Fruit fly (Drosophila melanogaster) ovary, adult (tissue): ENCODE results near the gene RpS27A.

Experiments used
- CG17801 ChIP-seq: fragments of 200-800 bp; optimal IDR thresholded peaks from 2 replicates; lab custom pipeline; 2019; ENCODE audit warnings: missing biosample characterization, mild to moderate bottlenecking, missing genetic modification characterization, moderate library complexity; ENCODE audit not compliant: partially characterized antibody

Gene RpS27A

DNA sequence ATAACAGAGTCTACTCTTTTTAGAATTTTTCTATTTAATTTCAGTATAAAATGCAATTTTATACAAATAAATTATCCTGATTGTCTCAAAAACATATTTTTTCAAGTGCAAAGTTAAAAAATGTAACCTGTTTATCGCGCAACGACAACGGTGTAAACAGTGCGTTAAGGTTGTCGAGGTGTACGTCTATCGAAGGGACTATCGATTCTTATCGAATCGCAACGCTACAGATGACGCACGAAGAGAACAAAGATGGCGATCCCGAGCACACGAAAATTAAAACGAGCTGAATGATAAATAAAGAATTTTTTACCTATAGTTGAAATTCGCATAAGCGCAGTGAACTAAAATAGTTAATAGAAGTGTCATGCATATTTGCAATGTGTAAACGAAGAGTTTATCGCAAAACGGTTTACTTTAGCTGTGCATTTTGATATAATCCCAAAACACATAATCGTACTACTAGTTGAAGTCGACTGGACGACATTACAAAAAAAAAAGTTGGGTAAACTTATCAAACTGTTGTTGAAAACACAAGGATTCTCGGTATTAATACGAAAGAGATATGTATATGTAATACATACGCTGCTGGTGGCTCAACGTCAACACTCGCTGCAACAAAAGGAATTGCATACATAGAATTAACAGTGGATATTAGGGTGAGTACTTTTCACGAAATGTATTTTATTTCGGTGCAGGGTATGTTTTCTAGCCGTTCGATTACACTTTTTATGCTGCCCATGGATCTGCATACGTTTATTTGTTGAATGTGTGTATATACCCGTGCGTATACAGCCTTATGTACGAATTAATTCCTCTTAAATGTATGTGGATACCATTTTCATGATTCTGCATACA is 20.1 kb upstream of the RpS27A start, which contains the start of gene da:
Gene da, plus strand, starts transcription at position 237 of the 858 bp plus-strand sequence.
- TF ChIP-seq CG17801 (GFP tag; lab: Kevin White, UChicago) = peak; percentile 41

DNA sequence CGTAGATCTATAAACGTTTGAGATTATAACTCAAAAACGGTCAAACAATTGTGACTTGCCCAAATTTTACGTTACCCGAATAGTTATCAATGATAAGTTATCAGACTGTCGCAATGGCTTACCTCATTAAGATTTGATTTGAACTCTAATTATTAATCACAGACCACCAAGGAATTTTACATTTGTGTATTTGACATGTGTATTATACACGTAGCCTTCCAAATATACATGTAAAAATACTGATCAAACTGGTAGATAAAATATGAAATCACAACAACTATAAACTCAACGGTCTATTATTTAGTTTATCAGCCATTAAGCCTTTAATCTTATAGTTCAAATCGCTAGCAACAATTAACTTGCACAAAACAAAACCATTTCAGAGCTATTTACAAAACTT is 14.7 kb upstream of the RpS27A start:
- TF ChIP-seq CG17801 (GFP tag; lab: Kevin White, UChicago) = no peak

DNA sequence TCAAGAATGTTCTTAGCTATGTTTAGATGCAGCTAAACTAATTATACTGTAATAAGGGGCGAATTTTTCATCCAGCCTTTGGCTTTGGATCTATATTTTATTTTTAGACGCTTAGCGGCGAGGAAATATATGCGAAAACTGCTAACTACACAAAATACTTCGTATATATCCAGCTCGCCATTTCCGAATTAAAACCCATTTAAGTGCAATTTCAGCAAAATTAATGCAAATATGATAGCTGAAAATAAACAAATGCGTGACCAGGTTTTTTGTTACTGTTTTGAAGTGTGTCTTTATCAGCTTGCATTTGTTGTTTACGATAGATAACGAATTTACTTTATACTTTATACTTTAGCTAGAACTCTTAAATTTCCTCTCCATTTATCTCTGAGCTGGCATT is 13.1 kb upstream of the RpS27A start:
- TF ChIP-seq CG17801 (GFP tag; lab: Kevin White, UChicago) = peak; percentile 8

DNA sequence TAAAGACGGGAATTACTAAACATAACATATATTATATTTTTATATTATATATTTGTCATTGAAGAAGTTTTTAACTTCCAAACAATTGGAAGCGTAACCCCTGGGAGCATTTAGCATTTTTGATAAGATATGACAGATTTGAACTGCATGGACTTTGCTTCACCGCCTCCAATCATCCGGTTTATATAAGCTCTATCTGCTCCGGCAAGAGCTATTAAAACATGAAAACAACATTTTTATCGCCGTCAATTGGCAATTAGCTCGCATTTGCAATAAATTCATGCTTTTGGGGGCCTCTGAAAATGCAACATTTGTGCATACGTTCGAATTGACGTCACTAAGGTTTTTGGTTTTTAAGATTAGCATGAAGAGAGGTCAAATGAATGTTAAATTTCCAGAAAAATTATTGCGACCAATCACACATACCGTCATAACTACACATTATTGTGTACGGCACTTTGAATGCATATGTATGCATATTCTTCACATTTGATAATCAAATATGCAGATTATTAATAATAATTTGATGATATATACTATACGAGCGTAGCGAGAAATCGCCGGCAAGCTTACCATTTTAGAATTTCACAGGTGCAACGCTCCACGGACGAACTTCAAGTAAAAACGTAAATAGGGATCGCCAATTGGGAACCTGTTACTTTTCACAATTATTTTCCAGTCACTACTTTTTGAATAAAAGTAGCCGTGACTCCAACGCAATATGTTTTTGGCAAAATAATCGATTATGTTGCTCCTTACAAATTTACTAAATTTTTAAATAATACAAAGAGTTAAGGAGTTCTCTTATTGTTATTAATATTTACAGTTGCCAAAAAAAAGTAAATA is 12.3 kb upstream of the RpS27A start, which contains the start of gene Mdh1:
Gene Mdh1, minus strand, starts transcription at position 691 of the 846 bp plus-strand sequence.
- TF ChIP-seq CG17801 (GFP tag; lab: Kevin White, UChicago) = no peak

DNA sequence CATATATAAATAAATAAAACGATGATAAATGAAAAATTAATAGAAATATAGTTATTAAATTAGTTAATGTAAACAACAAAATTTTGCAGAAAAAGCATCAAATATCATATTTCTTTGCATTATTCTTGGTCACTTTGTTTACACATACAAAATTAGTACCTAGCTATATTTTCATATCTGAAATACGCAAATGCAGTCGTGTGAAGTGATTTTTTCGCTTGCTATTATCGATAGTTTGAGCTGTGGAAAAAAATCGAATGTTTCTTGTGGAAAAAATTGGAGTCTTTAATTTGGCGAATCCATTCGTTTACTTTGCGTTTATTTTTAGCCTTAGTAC is 11.7 kb upstream of the RpS27A start, which contains the start of gene Cnot4:
Gene Cnot4, plus strand, starts transcription at position 229 of the 337 bp plus-strand sequence.
- peak; percentile 4 for TF ChIP-seq CG17801 (GFP tag; lab: Kevin White, UChicago)

DNA sequence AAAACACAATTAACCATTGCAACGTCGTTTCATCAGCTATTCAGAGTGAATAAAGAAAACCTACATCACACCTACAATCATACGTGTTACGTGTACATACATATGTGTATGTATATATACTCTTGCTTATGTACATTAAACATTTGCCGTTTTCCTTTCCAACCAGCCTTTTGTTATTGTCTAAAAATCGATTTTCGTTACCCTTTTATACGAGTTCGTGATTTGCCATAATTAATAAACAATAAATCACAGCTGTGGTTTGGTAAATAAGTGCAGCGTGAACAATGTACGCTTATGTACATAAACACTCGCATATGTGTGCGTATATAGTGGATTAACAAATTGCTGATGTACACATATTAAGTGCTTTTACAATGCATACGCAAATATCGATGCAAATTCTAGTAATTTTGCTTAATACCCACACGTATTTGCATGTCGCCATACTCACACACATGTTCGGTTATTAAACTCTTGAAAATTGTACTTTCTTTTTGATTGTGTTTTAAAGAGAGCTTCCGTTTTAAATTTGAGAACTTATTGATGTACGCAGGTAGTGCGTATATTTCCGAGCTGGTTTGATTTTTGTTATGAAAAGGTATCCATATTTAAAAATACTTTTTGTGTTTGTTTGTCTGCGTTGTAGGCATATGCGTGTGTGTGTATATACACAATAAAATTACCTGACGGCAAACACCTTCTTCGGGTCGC is 11.1 kb upstream of the RpS27A start:
- TF ChIP-seq CG17801 (GFP tag; lab: Kevin White, UChicago) = no peak

DNA sequence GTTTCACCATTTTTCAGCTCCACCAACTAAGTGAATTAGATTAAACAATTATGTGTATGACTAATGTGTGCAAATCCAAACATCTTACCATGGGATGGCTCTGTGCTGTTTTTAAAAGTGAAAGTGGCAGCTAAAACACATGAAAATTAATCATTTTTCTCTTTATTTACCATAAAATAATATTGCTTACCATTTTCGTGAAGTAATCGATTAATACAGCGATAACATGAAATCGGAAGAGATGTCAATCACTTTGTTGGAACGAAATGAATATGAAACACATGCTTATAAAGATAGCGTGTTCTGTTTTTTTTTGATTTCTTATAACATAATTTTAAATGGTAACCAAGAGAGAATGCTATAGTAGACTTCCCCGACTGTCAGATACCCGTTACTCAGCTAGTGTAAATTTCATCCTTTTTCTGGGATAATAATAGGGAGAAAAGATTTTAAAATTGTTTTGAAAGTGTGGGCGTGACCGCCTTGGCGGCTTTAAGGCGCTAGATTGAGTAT is 4.3 kb upstream of the RpS27A start:
- no peak for TF ChIP-seq CG17801 (GFP tag; lab: Kevin White, UChicago)

DNA sequence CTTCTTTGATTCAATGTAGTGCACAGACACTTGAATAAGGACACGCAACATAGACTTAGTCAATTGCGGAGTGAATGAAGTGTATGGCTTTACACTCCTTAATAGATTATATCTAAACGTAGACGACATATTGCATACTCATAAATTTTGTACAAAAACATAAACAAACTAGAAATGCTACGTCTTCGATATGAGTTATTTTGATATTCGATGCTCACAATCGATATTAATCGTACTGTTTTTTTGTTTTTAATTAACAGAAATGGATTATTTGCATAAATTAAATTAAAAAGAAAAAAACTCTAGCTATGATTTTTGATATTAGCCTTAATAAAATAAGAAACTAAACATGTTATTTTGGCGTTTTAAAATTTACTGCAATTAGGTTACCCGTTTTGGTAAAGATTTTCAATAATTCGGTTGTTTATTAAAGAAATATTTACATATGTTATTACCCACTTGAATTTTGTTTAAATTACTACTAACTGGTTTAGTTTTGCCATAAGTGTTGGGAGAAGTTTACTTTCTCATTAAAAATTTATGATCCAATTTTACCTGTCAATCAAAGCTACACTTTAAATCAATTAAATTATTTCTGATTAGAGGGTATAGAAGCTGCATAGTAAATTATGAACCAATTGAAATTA is 3.0 kb upstream of the RpS27A start, which contains the start of the genes CG17768, LSm-4 and Ir31a:
Gene CG17768, minus strand, starts transcription at position 196 of the 647 bp plus-strand sequence.
Gene LSm-4, minus strand, starts transcription at position 196 of the 647 bp plus-strand sequence.
Gene Ir31a, plus strand, starts transcription at position 558 of the 647 bp plus-strand sequence.
- TF ChIP-seq CG17801 (GFP tag; lab: Kevin White, UChicago) = no peak

DNA sequence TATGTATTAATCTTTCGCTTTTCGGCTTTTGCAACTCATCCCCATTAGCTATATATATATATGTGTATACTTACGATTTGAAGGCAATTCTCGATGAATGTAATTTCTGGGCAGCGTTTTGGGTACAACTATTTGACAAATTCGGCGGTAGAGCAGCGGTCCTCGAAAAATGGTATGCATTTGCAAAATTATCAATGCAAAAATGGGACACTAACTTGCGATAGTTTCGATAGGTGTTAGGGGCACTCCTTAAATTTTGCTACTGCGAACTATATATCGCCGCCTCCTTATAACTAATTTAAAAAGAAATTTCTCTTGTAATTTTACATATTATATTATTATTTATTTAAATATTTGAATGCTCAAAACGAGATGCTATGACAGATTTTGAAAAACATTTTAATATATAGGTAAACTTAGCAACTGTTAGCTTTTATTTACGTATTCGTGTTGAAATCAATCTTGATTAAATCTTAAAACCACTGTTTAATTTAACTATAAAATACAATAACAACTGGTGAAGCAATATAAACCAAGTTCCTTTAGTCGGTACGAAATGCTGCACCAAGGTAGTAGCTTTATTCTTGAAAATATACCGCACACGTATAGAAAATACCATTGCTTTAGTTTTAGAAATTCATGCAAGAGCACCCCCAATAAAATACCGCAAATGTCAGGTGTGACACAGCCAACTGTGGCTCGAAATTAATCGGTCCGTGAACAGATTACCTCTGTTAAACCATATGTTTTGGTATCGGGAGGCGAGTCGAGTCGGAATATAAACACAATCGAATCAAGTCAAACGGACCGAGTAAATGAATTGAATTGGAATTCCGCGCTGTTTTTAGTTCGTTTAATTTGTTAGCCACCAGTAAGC is 5.3 kb downstream of the RpS27A start, which contains the start of the genes CG5355 and Klp31E:
Gene CG5355, minus strand, starts transcription at position 213 of the 877 bp plus-strand sequence.
Gene Klp31E, plus strand, starts transcription at position 767 of the 877 bp plus-strand sequence.
- TF ChIP-seq CG17801 (GFP tag; lab: Kevin White, UChicago) = no peak

DNA sequence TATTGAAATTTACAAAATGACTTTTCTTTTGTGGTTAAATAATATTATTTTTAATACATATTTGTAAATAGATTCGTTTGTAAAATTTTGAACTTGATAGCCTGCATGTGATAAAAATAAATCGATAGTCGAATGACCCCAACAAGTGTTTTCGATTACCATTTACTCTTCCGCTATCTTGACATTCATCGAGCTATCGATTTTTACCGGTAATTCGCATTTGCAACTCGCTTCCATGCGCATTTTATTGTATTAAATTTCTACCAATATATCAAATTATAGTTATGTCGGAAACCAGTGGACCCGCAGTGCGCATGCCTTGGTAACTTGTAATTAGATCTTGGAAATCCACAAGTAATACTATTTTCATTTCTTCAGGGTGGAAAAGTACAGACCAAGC is 10.8 kb downstream of the RpS27A start, which contains the start of gene RfC3:
Gene RfC3, plus strand, starts transcription at position 210 of the 400 bp plus-strand sequence.
- no peak for TF ChIP-seq CG17801 (GFP tag; lab: Kevin White, UChicago)

DNA sequence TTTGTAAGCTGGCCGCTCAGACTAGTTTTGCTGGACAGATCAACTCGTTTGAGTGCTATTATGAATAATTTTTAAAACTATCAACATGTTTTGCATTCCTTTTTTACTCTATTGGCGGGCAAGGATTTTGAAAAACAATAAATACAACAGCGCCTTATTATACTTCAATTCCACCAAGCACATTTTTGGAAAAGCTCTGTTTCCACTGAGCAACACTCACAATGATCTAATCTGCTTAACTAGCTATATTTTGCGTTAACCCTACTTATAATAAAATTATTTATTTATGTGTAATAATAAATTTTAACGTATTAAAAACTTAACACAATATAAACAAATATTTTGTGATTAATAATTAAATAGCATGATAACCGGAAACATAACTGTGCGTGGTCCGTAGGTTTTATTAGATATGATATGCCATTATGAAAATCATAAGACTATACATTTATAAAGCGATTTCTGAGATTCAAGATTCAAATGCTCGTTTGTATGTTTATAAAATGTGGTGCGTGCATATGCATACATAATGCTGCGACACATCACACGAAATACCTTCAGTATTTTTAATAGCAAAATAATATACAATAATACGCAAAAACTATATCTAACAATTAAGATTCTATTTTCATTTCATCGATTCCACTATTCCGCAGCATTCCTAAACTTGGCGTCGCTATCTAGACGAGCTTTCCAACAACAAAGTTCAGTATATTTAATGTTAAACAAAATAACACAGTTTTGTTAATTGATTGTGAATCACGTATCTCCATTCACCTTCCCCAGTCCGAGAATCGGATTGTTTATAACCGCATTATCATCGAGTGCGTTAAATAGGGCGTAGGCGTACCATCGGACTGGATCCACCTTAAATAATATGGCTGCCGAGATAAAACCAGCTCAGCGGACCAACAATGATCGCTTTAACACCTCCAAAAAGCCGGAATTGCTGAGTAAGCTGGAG is 14.8 kb downstream of the RpS27A start, which contains the start of the genes pie and Wdfy2:
Gene pie, minus strand, starts transcription at position 138 of the 964 bp plus-strand sequence.
Gene Wdfy2, plus strand, starts transcription at position 649 of the 964 bp plus-strand sequence.
- TF ChIP-seq CG17801 (GFP tag; lab: Kevin White, UChicago) = no peak
